Fruit fly (Drosophila melanogaster) S2 (cell line): ENCODE data around the gene Naglu.

ENCODE experiments used
- CG8478 ChIP-seq: fragments of >200 bp; optimal IDR thresholded peaks from 2 replicates; lab custom pipeline; 2018
- CTCF ChIP-seq, 2 experiments: fragments of >200 bp; optimal IDR thresholded peaks; 2 replicates each; lab custom pipeline; 2018

- TF ChIP-seq CG8478 (lab: Kevin White, UChicago): no peak
- no peak for TF ChIP-seq CTCF (optimal IDR thresholded peaks at IDR 0.05; lab: Kevin White, UChicago)
These were observed 45.7 kb downstream of the Naglu start, which contains the start of gene Pp2A-29B for dm6 chr2L:8365701-8366643.
